Fruit fly (Drosophila melanogaster) whole organism, embryonic: ENCODE measurements around the gene CG43293.
A peak's percentile ranks its signal among the peaks of the same experiment; 100 is the strongest.

ENCODE experiments used
- Awh ChIP-seq: fragments of 200-800 bp; sonication (Bioruptor generic); IDR thresholded peaks from 2 replicates; pipeline ENCODE4, ENCODE4 v1.3.6; 2022; ENCODE audit warnings: missing biosample characterization, missing genetic modification characterization
- Blimp-1 ChIP-seq: fragments of 200-800 bp; sonication (Bioruptor generic); optimal IDR thresholded peaks from 3 replicates; lab custom pipeline; 2018; ENCODE audit warnings: missing biosample characterization, missing genetic modification characterization, mild to moderate bottlenecking, moderate library complexity, missing genetic modification reagents
- BtbVII ChIP-seq: fragments of 200-800 bp; sonication (Bioruptor generic); optimal IDR thresholded peaks from 3 replicates; lab custom pipeline; 2017; ENCODE audit warnings: missing biosample characterization, mild to moderate bottlenecking, missing genetic modification characterization
- CG10543 ChIP-seq: fragments of 200-800 bp; sonication (Bioruptor generic); optimal IDR thresholded peaks from 3 replicates; lab custom pipeline; 2017; ENCODE audit warnings: missing biosample characterization, mild to moderate bottlenecking, missing genetic modification characterization, moderate library complexity
- CG11456 ChIP-seq: fragments of 200-800 bp; sonication (Bioruptor generic); IDR thresholded peaks from 3 replicates; pipeline ENCODE4 v1.3.6; 2022; ENCODE audit warnings: missing biosample characterization, missing genetic modification characterization
- CG12299 ChIP-seq: fragments of 200-800 bp; sonication (Bioruptor generic); optimal IDR thresholded peaks from 2 replicates; lab custom pipeline; 2018; ENCODE audit warnings: missing biosample characterization, mild to moderate bottlenecking, missing genetic modification characterization
- CG13624 ChIP-seq: fragments of 200-800 bp; sonication (Bioruptor generic); optimal IDR thresholded peaks from 2 replicates; lab custom pipeline; 2016; ENCODE audit warnings: missing biosample characterization, missing genetic modification characterization
- CG15073 ChIP-seq: fragments of 200-800 bp; sonication (Bioruptor generic); optimal IDR thresholded peaks from 2 replicates; lab custom pipeline; 2016; ENCODE audit warnings: missing biosample characterization, missing genetic modification characterization
- CG16813 ChIP-seq: fragments of 200-800 bp; sonication (Bioruptor generic); IDR thresholded peaks from 3 replicates; pipeline ENCODE4 v1.3.6; 2022; ENCODE audit warnings: missing biosample characterization, missing genetic modification characterization; ENCODE audit not compliant: partially characterized antibody
- CG18262 ChIP-seq: fragments of 200-800 bp; optimal IDR thresholded peaks from 3 replicates; lab custom pipeline; 2019; ENCODE audit warnings: missing biosample characterization, mild to moderate bottlenecking, missing genetic modification characterization, moderate library complexity
- CG1832 ChIP-seq: fragments of 200-800 bp; sonication (Bioruptor generic); optimal IDR thresholded peaks from 2 replicates; lab custom pipeline; 2017; ENCODE audit warnings: missing biosample characterization, mild to moderate bottlenecking, missing genetic modification characterization, inconsistent platforms
- CG2116 ChIP-seq: fragments of 200-800 bp; sonication (Bioruptor generic); optimal IDR thresholded peaks from 3 replicates; lab custom pipeline; 2018; ENCODE audit warnings: missing biosample characterization, mild to moderate bottlenecking, missing genetic modification characterization
- CG31441 ChIP-seq: fragments of 200-800 bp; sonication (Bioruptor generic); IDR thresholded peaks from 2 replicates; pipeline ENCODE4 v1.3.6; 2022; ENCODE audit warnings: missing biosample characterization, missing genetic modification characterization
- CG33557 ChIP-seq: fragments of 200-800 bp; sonication (Bioruptor generic); optimal IDR thresholded peaks from 2 replicates; lab custom pipeline; 2019; ENCODE audit warnings: missing biosample characterization, mild to moderate bottlenecking, missing genetic modification characterization, moderate library complexity
- CG5180 ChIP-seq: fragments of 200-800 bp; sonication (Bioruptor generic); optimal IDR thresholded peaks from 3 replicates; lab custom pipeline; 2017; ENCODE audit warnings: missing biosample characterization, missing genetic modification characterization, mild to moderate bottlenecking, moderate library complexity, missing genetic modification reagents
- CG7839 ChIP-seq: fragments of 200-800 bp; sonication (Bioruptor generic); optimal IDR thresholded peaks from 3 replicates; lab custom pipeline; 2018; ENCODE audit warnings: missing biosample characterization, mild to moderate bottlenecking, missing genetic modification characterization, moderate library complexity
- CG8478 ChIP-seq: fragments of >200 bp; optimal IDR thresholded peaks from 2 replicates; lab custom pipeline; 2018
- CG9215 ChIP-seq: fragments of 200-800 bp; sonication (Bioruptor generic); IDR thresholded peaks from 2 replicates; pipeline ENCODE4 v1.3.6; 2022; ENCODE audit warnings: missing biosample characterization, missing genetic modification characterization
- CG9437 ChIP-seq: fragments of 200-800 bp; sonication (Bioruptor generic); optimal IDR thresholded peaks from 2 replicates; lab custom pipeline; 2018; ENCODE audit warnings: missing biosample characterization, mild to moderate bottlenecking, missing genetic modification characterization
- CG9817 ChIP-seq: fragments of 200-800 bp; sonication (Bioruptor generic); optimal IDR thresholded peaks from 2 replicates; lab custom pipeline; 2018; ENCODE audit warnings: missing biosample characterization, mild to moderate bottlenecking, missing genetic modification characterization, moderate library complexity
- Chrac-16 ChIP-seq: fragments of 200-800 bp; sonication (Bioruptor generic); optimal IDR thresholded peaks from 3 replicates; lab custom pipeline; 2016; ENCODE audit warnings: missing biosample characterization, missing genetic modification characterization
- CkIIα-i1 ChIP-seq: fragments of 200-800 bp; sonication (Bioruptor generic); IDR thresholded peaks from 2 replicates; pipeline ENCODE4 v1.3.6; 2022; ENCODE audit warnings: missing biosample characterization, missing genetic modification characterization
- Elba2 ChIP-seq: fragments of 200-800 bp; sonication (Bioruptor generic); optimal IDR thresholded peaks from 3 replicates; lab custom pipeline; 2016; ENCODE audit warnings: missing biosample characterization, missing genetic modification characterization
- Ets97D ChIP-seq: fragments of 200-800 bp; sonication (Bioruptor generic); optimal IDR thresholded peaks from 3 replicates; lab custom pipeline; 2016; ENCODE audit warnings: missing biosample characterization, missing genetic modification characterization
- HmgD ChIP-seq: fragments of 200-800 bp; sonication (Bioruptor generic); optimal IDR thresholded peaks from 3 replicates; lab custom pipeline; 2016; ENCODE audit warnings: missing biosample characterization, missing genetic modification characterization
- HmgZ ChIP-seq: fragments of 200-800 bp; sonication (Bioruptor generic); optimal IDR thresholded peaks from 2 replicates; lab custom pipeline; 2018; ENCODE audit warnings: missing biosample characterization, mild to moderate bottlenecking, missing genetic modification characterization
- Hmr ChIP-seq: fragments of 200-800 bp; sonication (Bioruptor generic); optimal IDR thresholded peaks from 3 replicates; lab custom pipeline; 2017; ENCODE audit warnings: mild to moderate bottlenecking, missing biosample characterization, missing genetic modification reagents, missing genetic modification characterization
- Hr39 ChIP-seq: fragments of >200 bp; optimal IDR thresholded peaks from 2 replicates; lab custom pipeline; 2017
- Mes4 ChIP-seq: fragments of 200-800 bp; sonication (Bioruptor generic); optimal IDR thresholded peaks from 2 replicates; lab custom pipeline; 2016; ENCODE audit warnings: missing biosample characterization, missing genetic modification characterization
- Nf-YB ChIP-seq: fragments of 200-800 bp; sonication (Bioruptor generic); optimal IDR thresholded peaks from 3 replicates; lab custom pipeline; 2019; ENCODE audit warnings: missing biosample characterization, mild to moderate bottlenecking, missing genetic modification characterization, moderate library complexity
- Rx ChIP-seq: fragments of 200-800 bp; sonication (Bioruptor generic); IDR thresholded peaks from 2 replicates; pipeline ENCODE4 v1.3.6; 2022; ENCODE audit warnings: missing biosample characterization, missing genetic modification characterization
- ab ChIP-seq: fragments of 200-800 bp; sonication (Bioruptor generic); optimal IDR thresholded peaks from 2 replicates; lab custom pipeline; 2016; ENCODE audit warnings: missing biosample characterization, missing genetic modification characterization
- al ChIP-seq: fragments of 200-800 bp; sonication (Bioruptor generic); IDR thresholded peaks from 2 replicates; pipeline ENCODE4 v1.3.6; 2022; ENCODE audit warnings: missing biosample characterization, missing genetic modification characterization
- ato ChIP-seq: fragments of 200-800 bp; sonication (Bioruptor generic); IDR thresholded peaks from 2 replicates; pipeline ENCODE4 v1.3.6; 2022; ENCODE audit warnings: missing biosample characterization, missing genetic modification characterization; ENCODE audit not compliant: partially characterized antibody
- en ChIP-seq: fragments of 200-800 bp; sonication (Bioruptor generic); optimal IDR thresholded peaks from 2 replicates; lab custom pipeline; 2016; ENCODE audit warnings: missing biosample characterization, missing genetic modification characterization
- gcm2 ChIP-seq: fragments of 200-800 bp; sonication (Bioruptor generic); optimal IDR thresholded peaks from 2 replicates; lab custom pipeline; 2016; ENCODE audit warnings: missing biosample characterization, missing genetic modification characterization
- grn ChIP-seq: fragments of 200-800 bp; sonication (Bioruptor generic); optimal IDR thresholded peaks from 3 replicates; lab custom pipeline; 2017; ENCODE audit warnings: missing biosample characterization, missing genetic modification characterization
- hkb ChIP-seq, 2 experiments: fragments of 200-800 bp in 1 of 2; fragments of >200 bp in 1 of 2; sonication (Bioruptor generic) in 1 of 2; IDR thresholded peaks in 1 of 2; optimal IDR thresholded peaks in 1 of 2; 2 replicates each; pipeline versions ENCODE4 v1.3.6 to Lab custom; 2017 to 2022; ENCODE audit warnings: missing biosample characterization in 1 of 2, missing genetic modification characterization in 1 of 2
- lilli ChIP-seq: fragments of 200-800 bp; sonication (Bioruptor generic); optimal IDR thresholded peaks from 3 replicates; lab custom pipeline; 2016; ENCODE audit warnings: missing biosample characterization, missing genetic modification characterization
- luna ChIP-seq: fragments of 200-800 bp; sonication (Bioruptor generic); optimal IDR thresholded peaks from 2 replicates; lab custom pipeline; 2016; ENCODE audit warnings: missing biosample characterization, missing genetic modification characterization
- mirr ChIP-seq: fragments of 200-800 bp; sonication (Bioruptor generic); optimal IDR thresholded peaks from 3 replicates; lab custom pipeline; 2018; ENCODE audit warnings: missing biosample characterization, mild to moderate bottlenecking, missing genetic modification characterization
- peb ChIP-seq: fragments of 200-800 bp; sonication (Bioruptor generic); IDR thresholded peaks from 2 replicates; pipeline ENCODE4 v1.3.6; 2022; ENCODE audit warnings: missing biosample characterization, missing genetic modification characterization
- pnt ChIP-seq: fragments of 200-800 bp; sonication (Bioruptor generic); optimal IDR thresholded peaks from 3 replicates; lab custom pipeline; 2016; ENCODE audit warnings: missing biosample characterization, missing genetic modification characterization
- ro ChIP-seq: fragments of 200-800 bp; sonication (Bioruptor generic); IDR thresholded peaks from 2 replicates; pipeline ENCODE4 v1.3.6; 2022; ENCODE audit warnings: missing biosample characterization, missing genetic modification characterization
- schlank ChIP-seq: fragments of 200-800 bp; sonication (Bioruptor generic); optimal IDR thresholded peaks from 2 replicates; lab custom pipeline; 2018; ENCODE audit warnings: missing biosample characterization, mild to moderate bottlenecking, missing genetic modification characterization
- sens-2 ChIP-seq: fragments of 200-800 bp; sonication (Bioruptor generic); IDR thresholded peaks from 2 replicates; pipeline ENCODE4 v1.3.6; 2022; ENCODE audit warnings: missing biosample characterization, missing genetic modification characterization
- tll ChIP-seq, 2 experiments: fragments of 200-800 bp in 1 of 2; fragments of >200 bp in 1 of 2; sonication (Bioruptor generic) in 1 of 2; optimal IDR thresholded peaks; 2 replicates each; lab custom pipeline; 2017 to 2019; ENCODE audit warnings: missing biosample characterization in 2 of 2, missing genetic modification characterization in 2 of 2, mild to moderate bottlenecking in 1 of 2, moderate library complexity in 1 of 2
- vvl ChIP-seq: fragments of 200-800 bp; sonication (Bioruptor generic); IDR thresholded peaks from 2 replicates; pipeline ENCODE4 v1.3.6; 2022; ENCODE audit warnings: missing biosample characterization, missing genetic modification characterization
- wor ChIP-seq: fragments of 200-800 bp; sonication (Bioruptor generic); IDR thresholded peaks from 2 replicates; pipeline ENCODE4 v1.3.6; 2022; ENCODE audit warnings: missing biosample characterization, missing genetic modification characterization

Gene CG43293

dm6 chr3L:6188995-6189927 is 4.3 kb downstream of the CG43293 start, which contains the start of the genes D19A and CG7386 (continued):
- no peak for TF ChIP-seq en (GFP tag; lab: Kevin White, UChicago)
- TF ChIP-seq Mes4: no peak
- TF ChIP-seq Hr39 (lab: Kevin White, UChicago): no peak
- TF ChIP-seq Awh: no peak
- TF ChIP-seq Nf-YB (GFP tag; lab: Kevin White, UChicago): peak; percentile 29
- TF ChIP-seq lilli (GFP tag; lab: Kevin White, UChicago): peak; percentile 70
- TF ChIP-seq CG15073 (GFP tag; lab: Kevin White, UChicago): no peak
- 0 out of 2 replicates have a peak, but pooled peaks have one; percentile 17 for TF ChIP-seq sens-2
- peak; percentile 57 for TF ChIP-seq Ets97D (GFP tag; lab: Kevin White, UChicago)
- peak; percentile 29 for TF ChIP-seq CG5180 (GFP tag; lab: Kevin White, UChicago)
- TF ChIP-seq grn (GFP tag; lab: Kevin White, UChicago): peak; percentile 76
- peak; percentile 49 for TF ChIP-seq al (GFP tag; lab: Robert Waterston, UW)
- TF ChIP-seq Elba2 (GFP tag; lab: Kevin White, UChicago): peak; percentile 97
- TF ChIP-seq ro: no peak
- TF ChIP-seq CG8478 (lab: Kevin White, UChicago): no peak
- peak; percentile 49 for TF ChIP-seq gcm2
- no peak for TF ChIP-seq luna (GFP tag; lab: Kevin White, UChicago)
- TF ChIP-seq CG18262 (tag; lab: Kevin White, UChicago): peak; percentile 62
- TF ChIP-seq CG2116 (GFP tag; lab: Kevin White, UChicago): peak; percentile 11
- peak; percentile 46 for TF ChIP-seq HmgZ (tag; lab: Kevin White, UChicago)
- peak; percentile 53 for TF ChIP-seq Hmr (GFP tag; lab: Kevin White, UChicago)
- TF ChIP-seq CG16813 (GFP tag; lab: Robert Waterston, UW): no peak
- TF ChIP-seq CG1832: no peak
- peak; percentile 58 for TF ChIP-seq CG9817 (tag; lab: Kevin White, UChicago)
- no peak for TF ChIP-seq peb (GFP tag; lab: Robert Waterston, UW)
- peak; percentile 62 for TF ChIP-seq HmgD (GFP tag; lab: Kevin White, UChicago)
- no peak for TF ChIP-seq ato (GFP tag; lab: Robert Waterston, UW)
- peak; percentile 57 for TF ChIP-seq CG31441 (GFP tag; lab: Robert Waterston, UW)
- peak; percentile 37 for TF ChIP-seq mirr
- TF ChIP-seq tll (GFP tag; optimal IDR thresholded peaks at IDR 0.05; lab: Kevin White, UChicago): no peak
- TF ChIP-seq CkIIα-i1 (GFP tag; lab: Robert Waterston, UW): no peak
- peak; percentile 48 for TF ChIP-seq CG10543 (GFP tag; lab: Kevin White, UChicago)
- peak; percentile 78 for TF ChIP-seq CG11456 (GFP tag; lab: Robert Waterston, UW)
- TF ChIP-seq schlank: no peak
- peak; percentile 61 for TF ChIP-seq CG7839 (tag; lab: Kevin White, UChicago)
- peak; percentile 39 for TF ChIP-seq pnt (GFP tag; lab: Kevin White, UChicago)
- no peak for TF ChIP-seq hkb (optimal IDR thresholded peaks at IDR 0.05; lab: Kevin White, UChicago)
- TF ChIP-seq hkb (GFP tag; IDR thresholded peaks at IDR 0.05; lab: Robert Waterston, UW): peak; percentile 37; the same call in 1 of the 2 replicates
- peak; percentile 5 for TF ChIP-seq Chrac-16 (GFP tag; lab: Kevin White, UChicago)
- peak; percentile 97 for TF ChIP-seq vvl (GFP tag; lab: Robert Waterston, UW)
- peak; percentile 48 for TF ChIP-seq Blimp-1 (GFP tag; lab: Kevin White, UChicago)
- TF ChIP-seq Rx: peak; percentile 44; the same call in 1 of the 2 replicates
- TF ChIP-seq CG13624 (GFP tag; lab: Kevin White, UChicago): peak; percentile 66
- TF ChIP-seq BtbVII (GFP tag; lab: Kevin White, UChicago): no peak
- TF ChIP-seq CG33557 (GFP tag; lab: Kevin White, UChicago): peak; percentile 48
- peak; percentile 42; the same call in 1 of the 2 replicates for TF ChIP-seq wor (GFP tag; lab: Robert Waterston, UW)
- TF ChIP-seq CG9215 (GFP tag; lab: Robert Waterston, UW): peak; percentile 22; the same call in 1 of the 2 replicates
- TF ChIP-seq CG12299 (tag; lab: Kevin White, UChicago): no peak
- TF ChIP-seq ab (GFP tag; lab: Kevin White, UChicago): peak; percentile 52
- peak; percentile 21 for TF ChIP-seq CG9437 (GFP tag; lab: Kevin White, UChicago)
